Worm (Caenorhabditis elegans) whole organism, early embryonic: ENCODE results near the gene C30A5.10.

Experiments used
- B0310.2 ChIP-seq: sonication (generic microtip); optimal IDR thresholded peaks from 2 replicates; lab custom pipeline; 2016; ENCODE audit warnings: mild to moderate bottlenecking, missing genetic modification characterization, missing compliant biosample characterization
- F13C5.2 ChIP-seq: sonication (generic microtip); optimal IDR thresholded peaks from 2 replicates; lab custom pipeline; 2017; ENCODE audit warnings: mild to moderate bottlenecking, missing genetic modification characterization, inconsistent platforms, missing compliant biosample characterization
- aly-1 ChIP-seq: sonication (generic microtip); optimal IDR thresholded peaks from 2 replicates; lab custom pipeline; 2016; ENCODE audit warnings: missing genetic modification characterization, missing compliant biosample characterization
- ama-1 ChIP-seq: fragments of 150-350 bp; optimal IDR thresholded peaks from 2 replicates; lab custom pipeline; 2014
- ceh-13 ChIP-seq: fragments of 200-800 bp; sonication (Bioruptor generic); optimal IDR thresholded peaks from 2 replicates; lab custom pipeline; 2018; ENCODE audit warnings: mild to moderate bottlenecking, missing genetic modification characterization, missing compliant biosample characterization
- ceh-36 ChIP-seq: sonication (generic microtip); optimal IDR thresholded peaks from 2 replicates; lab custom pipeline; 2016; ENCODE audit warnings: missing genetic modification characterization, inconsistent platforms, missing compliant biosample characterization
- ets-7 ChIP-seq: sonication (generic microtip); optimal IDR thresholded peaks from 2 replicates; lab custom pipeline; 2016; ENCODE audit warnings: missing genotype, missing genetic modification characterization, missing compliant biosample characterization
- flt-1 ChIP-seq: fragments of 200-800 bp; sonication (Bioruptor generic); IDR thresholded peaks from 2 replicates; pipeline ENCODE4 v1.3.6; 2022; ENCODE audit warnings: missing genetic modification characterization, missing compliant biosample characterization
- hmbx-1 ChIP-seq: sonication (generic microtip); optimal IDR thresholded peaks from 2 replicates; lab custom pipeline; 2016; ENCODE audit warnings: mild to moderate bottlenecking, missing genetic modification characterization, missing compliant biosample characterization
- hmg-4 ChIP-seq: fragments of 200-800 bp; sonication (Bioruptor generic); optimal IDR thresholded peaks from 2 replicates; lab custom pipeline; 2018; ENCODE audit warnings: mild to moderate bottlenecking, missing genetic modification characterization, missing compliant biosample characterization
- hnd-1 ChIP-seq: sonication (generic microtip); optimal IDR thresholded peaks from 2 replicates; lab custom pipeline; 2016; ENCODE audit warnings: missing genetic modification characterization, missing compliant biosample characterization
- pes-1 ChIP-seq: fragments of 200-800 bp; sonication (Bioruptor generic); IDR thresholded peaks from 2 replicates; pipeline ENCODE4 v1.3.6; 2022; ENCODE audit warnings: missing genetic modification reagents, missing genetic modification characterization, missing compliant biosample characterization
- scrt-1 ChIP-seq: fragments of 200-800 bp; sonication (Bioruptor generic); IDR thresholded peaks from 2 replicates; pipeline ENCODE4 v1.3.6; 2022; ENCODE audit warnings: missing genetic modification characterization, missing compliant biosample characterization
- sea-1 ChIP-seq: fragments of 200-800 bp; sonication (Bioruptor generic); conservative IDR thresholded peaks from 2 replicates; pipeline ENCODE4 v1.3.6; 2022; ENCODE audit warnings: missing genetic modification characterization, missing compliant biosample characterization
- tbx-11 ChIP-seq: fragments of 200-800 bp; sonication (Bioruptor generic); IDR thresholded peaks from 2 replicates; pipeline ENCODE4 v1.3.6; 2022; ENCODE audit warnings: missing genetic modification characterization, missing compliant biosample characterization
- tbx-37 ChIP-seq: fragments of 200-800 bp; sonication (Bioruptor generic); conservative IDR thresholded peaks from 2 replicates; pipeline ENCODE4 v1.3.6; 2022; ENCODE audit warnings: missing genetic modification reagents, missing genetic modification characterization, missing compliant biosample characterization
- tra-4 ChIP-seq: sonication (generic microtip); optimal IDR thresholded peaks from 2 replicates; lab custom pipeline; 2017; ENCODE audit warnings: missing genetic modification characterization, missing compliant biosample characterization

Gene C30A5.10

ce11 chrIII:8164771-8165170 is 44.9 kb downstream of the C30A5.10 start:
- TF ChIP-seq B0310.2 (tag; lab: Kevin White, UChicago) (no peak), tbx-11 (no peak), ceh-13 (no peak), ama-1 (lab: Kevin White, UChicago) (no peak), hmbx-1 (tag; lab: Kevin White, UChicago) (no peak), tbx-37 (GFP tag; lab: Robert Waterston, UW) (no peak), scrt-1 (no peak), sea-1 (GFP tag; lab: Robert Waterston, UW) (no peak), flt-1 (GFP tag; lab: Robert Waterston, UW) (no peak), hmg-4 (GFP tag; lab: Kevin White, UChicago) (no peak), hnd-1 (tag; lab: Kevin White, UChicago) (no peak), ets-7 (no peak), pes-1 (GFP tag; lab: Robert Waterston, UW) (no peak), F13C5.2 (tag; lab: Kevin White, UChicago) (no peak), aly-1 (tag; lab: Kevin White, UChicago) (no peak), tra-4 (tag; lab: Kevin White, UChicago) (no peak)

ce11 chrIII:8163788-8164423 is 45.8 kb downstream of the C30A5.10 start, which contains the start of gene prp-8:
Gene prp-8 (plus strand): TSS chrIII:8164373.
- TF ChIP-seq tbx-37 (GFP tag; lab: Robert Waterston, UW) (peak; percentile 47; the same call in 1 of the 2 replicates), tbx-11 (no peak), scrt-1 (no peak), tra-4 (tag; lab: Kevin White, UChicago) (no peak), hnd-1 (tag; lab: Kevin White, UChicago) (no peak), sea-1 (GFP tag; lab: Robert Waterston, UW) (no peak), ama-1 (lab: Kevin White, UChicago) (no peak), F13C5.2 (tag; lab: Kevin White, UChicago) (peak; percentile 41), ceh-13 (no peak), ceh-36 (tag; lab: Kevin White, UChicago) (no peak), hmbx-1 (tag; lab: Kevin White, UChicago) (no peak), flt-1 (GFP tag; lab: Robert Waterston, UW) (peak; percentile 38; the same call in 1 of the 2 replicates), pes-1 (GFP tag; lab: Robert Waterston, UW) (no peak), ets-7 (no peak), B0310.2 (tag; lab: Kevin White, UChicago) (no peak), hmg-4 (GFP tag; lab: Kevin White, UChicago) (peak; percentile 60), aly-1 (tag; lab: Kevin White, UChicago) (no peak)

ce11 chrIII:8163283-8163682 is 46.4 kb downstream of the C30A5.10 start, which contains the start of gene bath-42:
Gene bath-42 (minus strand): TSS chrIII:8163383.
- TF ChIP-seq flt-1 (GFP tag; lab: Robert Waterston, UW), result no peak
- TF ChIP-seq aly-1 (tag; lab: Kevin White, UChicago), result no peak

DNA sequence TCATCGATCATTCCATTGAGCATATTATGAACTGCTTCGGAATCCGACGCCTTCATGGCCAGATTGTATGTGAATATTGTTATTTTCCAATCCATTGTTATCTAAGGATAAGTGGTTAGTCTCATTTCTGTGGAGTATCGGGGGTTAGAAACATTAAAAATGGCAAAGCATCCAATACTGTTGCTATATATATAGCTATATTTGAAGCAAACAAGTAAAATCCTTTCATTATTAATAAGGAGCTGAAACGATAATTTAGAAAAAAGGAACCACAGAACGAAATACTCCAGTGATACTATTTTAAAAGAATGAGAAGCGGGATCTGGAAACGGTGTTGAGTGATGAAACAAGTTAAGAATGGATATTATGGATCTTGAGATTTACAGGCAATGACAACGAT is 48.4 kb downstream of the C30A5.10 start, which contains the start of gene inpp-5K:
TSS of gene inpp-5K (minus strand) at position 101 of the 400 bp plus-strand sequence.
- no peak for TF ChIP-seq ama-1 (lab: Kevin White, UChicago)
- TF ChIP-seq sea-1 (GFP tag; lab: Robert Waterston, UW), result no peak
- no peak for TF ChIP-seq ceh-13
- TF ChIP-seq aly-1 (tag; lab: Kevin White, UChicago), result no peak
- TF ChIP-seq ets-7, result no peak
- TF ChIP-seq B0310.2 (tag; lab: Kevin White, UChicago), result no peak
- no peak for TF ChIP-seq F13C5.2 (tag; lab: Kevin White, UChicago)
- TF ChIP-seq ceh-36 (tag; lab: Kevin White, UChicago), result no peak
- no peak for TF ChIP-seq hmbx-1 (tag; lab: Kevin White, UChicago)
- no peak for TF ChIP-seq tbx-37 (GFP tag; lab: Robert Waterston, UW)
- no peak for TF ChIP-seq tbx-11
- TF ChIP-seq hnd-1 (tag; lab: Kevin White, UChicago), result no peak
- no peak for TF ChIP-seq pes-1 (GFP tag; lab: Robert Waterston, UW)
- TF ChIP-seq flt-1 (GFP tag; lab: Robert Waterston, UW), result no peak
- no peak for TF ChIP-seq tra-4 (tag; lab: Kevin White, UChicago)
- TF ChIP-seq scrt-1, result no peak

ce11 chrIII:8158140-8158786 is 51.4 kb downstream of the C30A5.10 start, which contains the start of gene atg-13:
Gene atg-13 (minus strand): TSS chrIII:8158190.
- TF ChIP-seq aly-1 (tag; lab: Kevin White, UChicago) (no peak), tbx-37 (GFP tag; lab: Robert Waterston, UW) (no peak), ceh-13 (no peak), hnd-1 (tag; lab: Kevin White, UChicago) (no peak), ceh-36 (tag; lab: Kevin White, UChicago) (no peak), flt-1 (GFP tag; lab: Robert Waterston, UW) (no peak), sea-1 (GFP tag; lab: Robert Waterston, UW) (no peak), ama-1 (lab: Kevin White, UChicago) (no peak), ets-7 (no peak), scrt-1 (no peak)

DNA sequence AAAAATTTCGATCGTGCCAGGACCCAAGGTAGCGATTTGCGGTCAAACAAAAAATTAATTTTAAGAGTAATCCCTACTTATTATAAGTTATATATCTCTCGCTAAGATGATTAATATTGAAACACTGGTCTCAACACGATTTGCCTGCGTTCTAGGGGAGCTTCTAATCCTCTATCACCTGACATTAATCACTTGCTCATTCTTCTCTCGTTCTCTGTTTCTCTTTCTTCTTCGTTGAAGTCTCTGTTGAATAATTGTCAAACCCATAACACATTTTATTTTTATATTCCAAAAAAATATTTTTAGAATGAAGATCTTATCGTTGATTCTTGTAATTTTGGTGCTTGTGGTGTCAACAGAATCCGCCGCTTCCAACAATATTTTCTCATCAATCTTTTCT is 54.5 kb downstream of the C30A5.10 start, which contains the start of gene D2007.1:
TSS of gene D2007.1 (plus strand) at position 301 of the 400 bp plus-strand sequence.
- TF ChIP-seq sea-1 (GFP tag; lab: Robert Waterston, UW) (no peak), tbx-11 (no peak), tbx-37 (GFP tag; lab: Robert Waterston, UW) (no peak)
